Worm (Caenorhabditis elegans) whole organism, L1 larva: ENCODE results near the gene Y57A10C.9.

ENCODE experiments used
- C16A3.4 ChIP-seq: fragments of 150-350 bp; optimal IDR thresholded peaks from 2 replicates; lab custom pipeline; 2014; ENCODE audit warnings: missing biosample characterization, missing genetic modification characterization
- C34B4.2 ChIP-seq: sonication (generic microtip); optimal IDR thresholded peaks from 2 replicates; lab custom pipeline; 2017; ENCODE audit warnings: mild to moderate bottlenecking, missing genetic modification characterization, missing compliant biosample characterization
- aly-2 ChIP-seq: fragments of 150-350 bp; optimal IDR thresholded peaks from 2 replicates; lab custom pipeline; 2014; ENCODE audit warnings: missing biosample characterization, missing genetic modification characterization
- ama-1 ChIP-seq: fragments of 150-350 bp; optimal IDR thresholded peaks from 2 replicates; lab custom pipeline; 2014
- blmp-1 ChIP-seq: fragments of 150-350 bp; optimal IDR thresholded peaks from 2 replicates; lab custom pipeline; 2014; ENCODE audit warnings: missing biosample characterization, missing genetic modification characterization
- dpl-1 ChIP-seq, 3 experiments: fragments of 150-350 bp in 2 of 3; sonication (generic microtip) in 1 of 3; optimal IDR thresholded peaks; 2 replicates each; lab custom pipeline; 2014 to 2017; ENCODE audit warnings: missing biosample characterization in 3 of 3, missing genetic modification characterization in 3 of 3, missing genetic modification reagents in 3 of 3
- efl-1 ChIP-seq, 4 experiments: fragments of 150-350 bp; optimal IDR thresholded peaks in 3 of 4; peaks in 1 of 4; 1 replicate in 1 of 4; 2 replicates in 3 of 4; lab custom pipeline; 2014; ENCODE audit warnings: missing biosample characterization in 2 of 4, missing genetic modification characterization in 2 of 4, missing genetic modification reagents in 2 of 4
- efl-3 ChIP-seq: fragments of 200-800 bp; sonication (Bioruptor generic); optimal IDR thresholded peaks from 2 replicates; lab custom pipeline; 2018; ENCODE audit warnings: mild to moderate bottlenecking, missing genetic modification characterization, missing compliant biosample characterization
- egl-13 ChIP-seq: sonication (generic microtip); optimal IDR thresholded peaks from 2 replicates; lab custom pipeline; 2016; ENCODE audit warnings: missing genotype, missing genetic modification reagents, missing genetic modification characterization, missing compliant biosample characterization
- elt-2 ChIP-seq: sonication (generic microtip); optimal IDR thresholded peaks from 2 replicates; lab custom pipeline; 2016; ENCODE audit warnings: missing genetic modification characterization, mild to moderate bottlenecking, inconsistent platforms, missing compliant biosample characterization, missing genetic modification reagents
- elt-3 ChIP-seq, 6 experiments: fragments of 150-350 bp in 1 of 6; sonication (generic microtip); optimal IDR thresholded peaks; 2 replicates each; lab custom pipeline; 2017 to 2018; ENCODE audit warnings: missing biosample characterization in 6 of 6, missing genetic modification characterization in 6 of 6, inconsistent platforms in 1 of 6
- fkh-10 ChIP-seq: sonication (generic microtip); optimal IDR thresholded peaks from 2 replicates; lab custom pipeline; 2017; ENCODE audit warnings: missing biosample characterization, missing genetic modification reagents, missing genetic modification characterization
- fkh-4 ChIP-seq: sonication (generic microtip); optimal IDR thresholded peaks from 2 replicates; lab custom pipeline; 2016; ENCODE audit warnings: missing compliant biosample characterization, missing genetic modification characterization, borderline replicate concordance
- fos-1 ChIP-seq: fragments of 150-350 bp; optimal IDR thresholded peaks from 2 replicates; lab custom pipeline; 2014; ENCODE audit warnings: missing biosample characterization, missing genetic modification characterization
- grh-1 ChIP-seq: fragments of 200-800 bp; sonication (Bioruptor generic); IDR thresholded peaks from 2 replicates; pipeline ENCODE4 v1.3.6; 2022; ENCODE audit warnings: missing genetic modification reagents, missing genetic modification characterization, missing compliant biosample characterization
- hlh-4 ChIP-seq: sonication (generic microtip); optimal IDR thresholded peaks from 2 replicates; lab custom pipeline; 2016; ENCODE audit warnings: mild to moderate bottlenecking, missing genetic modification characterization, missing compliant biosample characterization
- hpl-2 ChIP-seq: fragments of 150-350 bp; optimal IDR thresholded peaks from 2 replicates; lab custom pipeline; 2014; ENCODE audit warnings: missing biosample characterization, missing genetic modification reagents, missing genetic modification characterization
- isw-1 ChIP-seq: fragments of 200-800 bp; sonication (Bioruptor generic); IDR thresholded peaks from 2 replicates; pipeline ENCODE4 v1.3.6; 2022; ENCODE audit warnings: missing genetic modification characterization, missing compliant biosample characterization
- jun-1 ChIP-seq: fragments of 150-350 bp; optimal IDR thresholded peaks from 2 replicates; lab custom pipeline; 2014; ENCODE audit warnings: missing biosample characterization, missing genetic modification reagents, missing genetic modification characterization
- lin-15B ChIP-seq: fragments of 150-350 bp; sonication (generic microtip); optimal IDR thresholded peaks from 3 replicates; lab custom pipeline; 2014; ENCODE audit warnings: missing biosample characterization, missing genetic modification characterization
- lin-35 ChIP-seq, 2 experiments: fragments of 150-350 bp; optimal IDR thresholded peaks; 2 replicates each; lab custom pipeline; 2014; ENCODE audit warnings: missing biosample characterization in 2 of 2, missing genetic modification characterization in 2 of 2, missing genetic modification reagents in 2 of 2
- lin-39 ChIP-seq: fragments of 150-350 bp; optimal IDR thresholded peaks from 2 replicates; lab custom pipeline; 2014; ENCODE audit warnings: missing biosample characterization, missing genetic modification reagents, missing genetic modification characterization
- mab-9 ChIP-seq: fragments of 200-800 bp; sonication (Bioruptor generic); IDR thresholded peaks from 2 replicates; pipeline ENCODE4 v1.3.6; 2022; ENCODE audit warnings: missing genetic modification reagents, missing genetic modification characterization, missing compliant biosample characterization
- mdl-1 ChIP-seq, 2 experiments: fragments of 150-350 bp; optimal IDR thresholded peaks; 2 replicates each; lab custom pipeline; 2014 to 2017; ENCODE audit warnings: missing biosample characterization in 2 of 2, missing genetic modification characterization in 2 of 2, inconsistent platforms in 1 of 2
- mef-2 ChIP-seq: fragments of 150-350 bp; optimal IDR thresholded peaks from 2 replicates; lab custom pipeline; 2014; ENCODE audit warnings: missing biosample characterization, missing genetic modification characterization
- nhr-11 ChIP-seq: fragments of 150-350 bp; optimal IDR thresholded peaks from 2 replicates; lab custom pipeline; 2014; ENCODE audit warnings: missing biosample characterization, missing genetic modification characterization
- nhr-20 ChIP-seq: sonication (generic microtip); optimal IDR thresholded peaks from 2 replicates; lab custom pipeline; 2016; ENCODE audit warnings: mild to moderate bottlenecking, missing genetic modification characterization, missing compliant biosample characterization
- nhr-237 ChIP-seq: fragments of 150-350 bp; optimal IDR thresholded peaks from 2 replicates; lab custom pipeline; 2014; ENCODE audit warnings: missing biosample characterization, missing genetic modification characterization
- nhr-28 ChIP-seq: fragments of 150-350 bp; optimal IDR thresholded peaks from 2 replicates; lab custom pipeline; 2014; ENCODE audit warnings: missing biosample characterization, missing genetic modification characterization
- nhr-71 ChIP-seq: sonication (generic microtip); optimal IDR thresholded peaks from 2 replicates; lab custom pipeline; 2016; ENCODE audit warnings: mild to moderate bottlenecking, missing genetic modification characterization, moderate library complexity, missing compliant biosample characterization
- nhr-76 ChIP-seq: sonication (generic microtip); optimal IDR thresholded peaks from 2 replicates; lab custom pipeline; 2017; ENCODE audit warnings: missing biosample characterization, missing genetic modification characterization
- nhr-84 ChIP-seq: sonication (generic microtip); optimal IDR thresholded peaks from 2 replicates; lab custom pipeline; 2017; ENCODE audit warnings: missing biosample characterization, missing genetic modification characterization
- nhr-90 ChIP-seq: sonication (generic microtip); optimal IDR thresholded peaks from 2 replicates; lab custom pipeline; 2016; ENCODE audit warnings: mild to moderate bottlenecking, missing genetic modification characterization, missing compliant biosample characterization; ENCODE audit not compliant: poor library complexity
- pag-3 ChIP-seq: sonication (generic microtip); optimal IDR thresholded peaks from 2 replicates; lab custom pipeline; 2017; ENCODE audit warnings: missing genetic modification characterization, mild to moderate bottlenecking, missing compliant biosample characterization, antibody characterized with exemption, borderline replicate concordance; ENCODE audit not compliant: insufficient read depth
- pax-3 ChIP-seq: fragments of 200-800 bp; sonication (Bioruptor generic); optimal IDR thresholded peaks from 2 replicates; lab custom pipeline; 2018; ENCODE audit warnings: mild to moderate bottlenecking, missing genetic modification characterization, moderate library complexity, missing compliant biosample characterization
- pqm-1 ChIP-seq: sonication (generic microtip); optimal IDR thresholded peaks from 3 replicates; lab custom pipeline; 2017; ENCODE audit warnings: missing biosample characterization, missing genetic modification characterization
- snu-23 ChIP-seq: sonication (generic microtip); optimal IDR thresholded peaks from 2 replicates; lab custom pipeline; 2016; ENCODE audit warnings: missing genetic modification characterization, missing compliant biosample characterization
- sptf-1 ChIP-seq: fragments of 150-350 bp; optimal IDR thresholded peaks from 2 replicates; lab custom pipeline; 2014; ENCODE audit warnings: missing biosample characterization, missing genetic modification characterization
- unc-86 ChIP-seq: sonication (generic microtip); optimal IDR thresholded peaks from 2 replicates; lab custom pipeline; 2016; ENCODE audit warnings: missing genetic modification characterization, missing compliant biosample characterization
- unc-98 ChIP-seq: fragments of 200-800 bp; sonication (Bioruptor generic); IDR thresholded peaks from 2 replicates; pipeline ENCODE4 v1.3.6; 2022; ENCODE audit warnings: missing genetic modification characterization, missing compliant biosample characterization
- zag-1 ChIP-seq: fragments of 150-350 bp; optimal IDR thresholded peaks from 2 replicates; lab custom pipeline; 2014; ENCODE audit warnings: missing biosample characterization, missing genetic modification characterization
- zip-4 ChIP-seq: fragments of 200-800 bp; sonication (Bioruptor generic); optimal IDR thresholded peaks from 2 replicates; lab custom pipeline; 2018; ENCODE audit warnings: mild to moderate bottlenecking, missing genetic modification characterization, moderate library complexity, missing compliant biosample characterization
- ztf-4 ChIP-seq: fragments of 150-350 bp; optimal IDR thresholded peaks from 2 replicates; lab custom pipeline; 2014; ENCODE audit warnings: missing biosample characterization, missing genetic modification characterization

The Y57A10C.9 gene

ce11 chrII:12435202-12435872, 3.0 kb downstream of the Y57A10C.9 start:
- no peak for TF ChIP-seq C34B4.2
- TF ChIP-seq nhr-28, result no peak
- no peak for TF ChIP-seq efl-1 (optimal IDR thresholded peaks at IDR 0.05; lab: Kevin White, UChicago)
- TF ChIP-seq efl-1 (GFP tag; optimal IDR thresholded peaks at IDR 0.05 in 1 of 2; lab: Kevin White, UChicago), result peak in 1 of 2 experiments; percentile 52
- no peak for TF ChIP-seq pqm-1
- TF ChIP-seq aly-2 (tag; lab: Kevin White, UChicago), result no peak

DNA sequence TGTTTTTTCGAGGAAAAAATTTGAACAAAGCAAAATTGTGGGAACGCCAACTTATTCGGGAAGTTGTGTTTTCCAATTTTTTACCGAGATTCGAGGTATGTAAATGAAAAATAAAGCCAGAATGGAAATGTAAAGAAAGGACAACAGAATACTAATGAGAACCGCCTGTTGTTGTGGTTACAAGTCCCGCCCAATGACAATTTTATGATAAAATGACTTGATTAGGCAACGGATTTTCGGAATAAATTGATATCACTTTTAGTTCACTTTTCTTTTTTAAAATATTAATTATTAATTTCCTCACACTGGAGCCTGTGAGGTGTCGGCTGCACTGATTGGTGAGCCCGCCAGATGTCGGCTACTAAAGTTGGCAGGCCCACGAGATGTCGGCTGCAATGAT, 6.0 kb downstream of the Y57A10C.9 start, which contains the start of gene dct-12:
TSS of gene dct-12 (minus strand) at position 101 of the 400 bp plus-strand sequence.
- TF ChIP-seq dpl-1 (GFP tag; optimal IDR thresholded peaks at IDR 0.05; lab: Kevin White, UChicago), result no peak
- no peak for TF ChIP-seq fkh-4
- TF ChIP-seq unc-98, result no peak
- no peak for TF ChIP-seq fkh-10 (GFP tag; lab: Kevin White, UChicago)
- TF ChIP-seq efl-3 (GFP tag; lab: Kevin White, UChicago), result no peak

- no peak for TF ChIP-seq mef-2 (tag; lab: Kevin White, UChicago)
- TF ChIP-seq fkh-4, result no peak
- TF ChIP-seq fkh-10 (GFP tag; lab: Kevin White, UChicago), result no peak
- no peak for TF ChIP-seq lin-15B
These were observed 8.6 kb downstream of the Y57A10C.9 start, which contains the start of gene Y57A10C.8 for ce11 chrII:12429743-12430142. Gene Y57A10C.8, minus strand, starts transcription at chrII:12429843.

DNA sequence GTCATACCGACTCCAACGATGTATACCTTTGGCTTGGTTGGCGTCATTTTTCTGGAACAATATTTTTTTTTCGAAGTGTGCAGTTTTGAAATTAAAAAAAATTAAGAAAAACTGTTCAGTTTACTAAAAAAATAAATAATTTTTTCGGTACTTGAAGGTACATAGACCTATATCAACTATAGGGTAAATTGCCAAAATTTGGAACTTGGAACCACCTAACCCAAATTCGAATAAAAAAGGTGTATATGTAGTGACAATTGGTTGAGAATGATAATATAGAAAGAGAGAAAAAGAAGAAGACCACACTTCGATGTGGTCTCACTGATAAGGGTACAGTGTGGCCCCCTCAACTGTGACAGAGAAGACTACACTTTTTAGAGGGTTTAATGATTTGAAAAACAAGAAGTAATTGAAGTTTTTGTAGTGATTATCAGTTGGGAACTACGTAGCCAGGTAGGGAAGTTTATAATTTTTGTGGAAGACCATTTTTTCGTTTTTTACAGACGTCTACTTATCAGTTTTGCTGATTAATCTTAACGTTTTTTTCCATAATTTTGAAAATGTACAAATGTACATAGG, 12.6 kb downstream of the Y57A10C.9 start, which contains the start of gene daf-22:
TSS of gene daf-22 (minus strand) at position 51 of the 579 bp plus-strand sequence.
- no peak for TF ChIP-seq mdl-1 (tag; optimal IDR thresholded peaks at IDR 0.05; lab: Kevin White, UChicago)
- TF ChIP-seq C16A3.4 (tag; lab: Kevin White, UChicago), result no peak
- peak; percentile 3 for TF ChIP-seq snu-23 (GFP tag; lab: Kevin White, UChicago)
- peak; percentile 5 for TF ChIP-seq nhr-90 (tag; lab: Kevin White, UChicago)
- no peak for TF ChIP-seq sptf-1
- no peak for TF ChIP-seq fos-1 (tag; lab: Kevin White, UChicago)
- no peak for TF ChIP-seq unc-98
- TF ChIP-seq ama-1 (lab: Kevin White, UChicago), result no peak
- TF ChIP-seq mef-2 (tag; lab: Kevin White, UChicago), result no peak
- TF ChIP-seq nhr-237 (tag; lab: Kevin White, UChicago), result no peak
- TF ChIP-seq elt-3 (tag; optimal IDR thresholded peaks at IDR 0.05; lab: Kevin White, UChicago), result peak in 3 of 6 experiments; percentile 25 to 74 (median 45)
- TF ChIP-seq pqm-1, result no peak
- TF ChIP-seq blmp-1, result peak; percentile 5
- no peak for TF ChIP-seq mab-9 (GFP tag; lab: Robert Waterston, UW)
- TF ChIP-seq nhr-84, result no peak
- no peak for TF ChIP-seq jun-1 (tag; lab: Kevin White, UChicago)
- no peak for TF ChIP-seq egl-13 (tag; lab: Kevin White, UChicago)
- no peak for TF ChIP-seq zip-4 (GFP tag; lab: Kevin White, UChicago)
- TF ChIP-seq nhr-76 (tag; lab: Kevin White, UChicago), result no peak
- no peak for TF ChIP-seq unc-86
- TF ChIP-seq nhr-20 (tag; lab: Kevin White, UChicago), result peak; percentile 75
- no peak for TF ChIP-seq efl-1 (optimal IDR thresholded peaks at IDR 0.05; lab: Kevin White, UChicago)
- TF ChIP-seq efl-1 (GFP tag; optimal IDR thresholded peaks at IDR 0.05 in 1 of 2; lab: Kevin White, UChicago), result peak in 1 of 2 experiments; percentile 80
- TF ChIP-seq grh-1 (GFP tag; lab: Robert Waterston, UW), result no peak
- TF ChIP-seq pag-3 (tag; lab: Kevin White, UChicago), result no peak
- TF ChIP-seq isw-1 (GFP tag; lab: Robert Waterston, UW), result no peak
- no peak for TF ChIP-seq lin-39 (tag; lab: Kevin White, UChicago)
- no peak for TF ChIP-seq ztf-4 (tag; lab: Kevin White, UChicago)
- TF ChIP-seq hpl-2, result peak; percentile 15
- TF ChIP-seq elt-2 (tag; lab: Kevin White, UChicago), result peak; percentile 84
- no peak for TF ChIP-seq zag-1 (tag; lab: Kevin White, UChicago)
- TF ChIP-seq nhr-11 (tag; lab: Kevin White, UChicago), result no peak
- peak in 1 of 2 experiments; percentile 41 for TF ChIP-seq lin-35 (GFP tag; optimal IDR thresholded peaks at IDR 0.05; lab: Kevin White, UChicago)
- TF ChIP-seq nhr-71 (tag; lab: Kevin White, UChicago), result no peak
- no peak for TF ChIP-seq hlh-4 (tag; lab: Kevin White, UChicago)
- TF ChIP-seq efl-3 (GFP tag; lab: Kevin White, UChicago), result no peak
- no peak for TF ChIP-seq pax-3
